Worm (Caenorhabditis elegans): ENCODE measurements around the gene ZC487.2.

The ZC487.2 gene

ce11 chrV:6690075-6690474 is 32.2 kb downstream of the ZC487.2 start:
- TF ChIP-seq W03F9.2 (tag; optimal IDR thresholded peaks at IDR 0.05), result no peak
- TF ChIP-seq him-1 (tag; optimal IDR thresholded peaks at IDR 0.05), result no peak
- no peak for TF ChIP-seq dao-5 (tag; optimal IDR thresholded peaks at IDR 0.05)

ce11 chrV:6688392-6688791 is 33.9 kb downstream of the ZC487.2 start, which contains the start of gene K11G9.5:
TSS of gene K11G9.5 (minus strand) at chrV:6688492.
- TF ChIP-seq W03F9.2 (tag; optimal IDR thresholded peaks at IDR 0.05), result no peak

ce11 chrV:6685963-6686362 is 36.3 kb downstream of the ZC487.2 start:
- TF ChIP-seq him-1 (tag; optimal IDR thresholded peaks at IDR 0.05), result no peak
- no peak for TF ChIP-seq dao-5 (tag; optimal IDR thresholded peaks at IDR 0.05)
- no peak for TF ChIP-seq W03F9.2 (tag; optimal IDR thresholded peaks at IDR 0.05)

- TF ChIP-seq him-1 (tag; optimal IDR thresholded peaks at IDR 0.05) (no peak), dao-5 (tag; optimal IDR thresholded peaks at IDR 0.05) (no peak), W03F9.2 (tag; optimal IDR thresholded peaks at IDR 0.05) (no peak)
These were observed 36.8 kb downstream of the ZC487.2 start for ce11 chrV:6685499-6685898.

DNA sequence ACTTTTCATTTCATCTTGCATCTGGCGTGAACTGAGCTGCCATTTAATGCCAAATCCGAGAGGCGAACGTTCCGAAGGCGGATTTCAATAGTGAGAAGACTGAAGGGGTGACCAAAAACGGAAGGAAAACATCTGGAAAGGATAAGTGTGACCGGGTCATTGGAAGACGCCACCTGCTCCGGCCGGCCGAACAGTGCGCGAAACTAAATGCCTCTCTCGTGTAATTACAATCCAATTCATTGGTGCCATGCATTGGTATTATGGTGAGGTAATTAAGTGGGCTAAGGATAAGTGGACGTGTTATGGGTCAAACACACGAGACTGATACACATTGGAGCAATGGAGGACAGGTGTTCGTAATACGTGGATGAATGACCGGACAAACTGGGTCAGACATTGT is 37.7 kb downstream of the ZC487.2 start:
- TF ChIP-seq dao-5 (tag; optimal IDR thresholded peaks at IDR 0.05), result no peak
- TF ChIP-seq him-1 (tag; optimal IDR thresholded peaks at IDR 0.05), result no peak
- TF ChIP-seq W03F9.2 (tag; optimal IDR thresholded peaks at IDR 0.05), result no peak

ce11 chrV:6683740-6684139 is 38.5 kb downstream of the ZC487.2 start:
- TF ChIP-seq him-1 (tag; optimal IDR thresholded peaks at IDR 0.05) (no peak), dao-5 (tag; optimal IDR thresholded peaks at IDR 0.05) (no peak), W03F9.2 (tag; optimal IDR thresholded peaks at IDR 0.05) (no peak)

ce11 chrV:6683282-6683681 is 39.0 kb downstream of the ZC487.2 start:
- TF ChIP-seq W03F9.2 (tag; optimal IDR thresholded peaks at IDR 0.05), result no peak
- no peak for TF ChIP-seq him-1 (tag; optimal IDR thresholded peaks at IDR 0.05)
- no peak for TF ChIP-seq dao-5 (tag; optimal IDR thresholded peaks at IDR 0.05)

DNA sequence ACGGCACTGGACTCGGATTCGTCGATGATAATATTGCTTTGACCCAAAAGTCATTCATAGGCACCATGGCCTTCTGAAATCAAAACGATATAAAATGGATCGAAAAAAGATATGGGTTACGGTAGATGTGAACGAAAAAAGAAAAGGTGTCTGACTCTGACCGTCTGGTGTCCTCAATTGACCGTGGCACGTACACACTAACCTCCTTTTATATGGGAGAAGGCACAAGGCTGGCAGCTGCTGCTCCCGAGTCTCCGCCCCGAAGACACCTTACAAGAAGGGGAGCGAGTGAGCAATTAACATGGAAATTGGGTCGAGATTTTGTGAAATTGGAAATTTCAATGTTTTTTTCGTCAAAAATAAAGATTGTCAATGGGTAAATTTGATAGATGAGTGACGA is 40.8 kb downstream of the ZC487.2 start, which contains the start of gene egl-46:
Gene egl-46, minus strand, starts transcription at position 73 of the 400 bp plus-strand sequence.
- TF ChIP-seq him-1 (tag; optimal IDR thresholded peaks at IDR 0.05) (no peak), W03F9.2 (tag; optimal IDR thresholded peaks at IDR 0.05) (no peak), dao-5 (tag; optimal IDR thresholded peaks at IDR 0.05) (no peak)

DNA sequence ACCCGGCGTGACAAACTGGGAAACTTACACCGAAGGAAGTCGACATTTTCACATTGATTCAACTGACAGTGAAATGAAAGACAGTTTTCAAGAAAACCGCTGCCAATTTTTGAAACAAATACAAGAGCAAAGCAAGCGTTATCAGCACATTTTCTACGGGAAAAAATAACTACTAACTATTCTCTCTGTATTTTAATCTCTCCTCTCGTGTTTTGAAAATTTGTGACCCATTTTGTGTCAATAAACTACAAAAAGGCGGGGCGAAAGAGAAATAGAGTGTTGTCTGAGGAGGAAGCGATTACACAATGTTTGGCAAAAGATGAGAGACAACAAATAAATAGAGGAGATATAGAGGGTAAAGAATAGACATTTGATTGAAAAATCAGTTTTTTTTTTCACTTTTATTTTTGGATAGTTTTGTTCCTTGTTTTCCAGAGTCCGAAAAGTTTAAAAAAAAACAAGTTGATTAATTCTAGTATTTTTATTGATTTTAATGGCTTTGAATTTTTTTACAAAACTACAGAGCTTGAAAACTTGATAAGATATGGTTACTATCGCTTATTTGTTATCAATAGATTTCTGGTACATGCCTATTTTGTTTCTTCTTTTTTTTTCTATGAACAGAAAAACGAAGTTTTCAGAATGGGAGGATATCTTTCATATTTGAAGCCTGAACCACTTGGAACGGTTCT is 46.0 kb downstream of the ZC487.2 start, which contains the start of gene cest-34:
Gene cest-34, plus strand, starts transcription at position 642 of the 692 bp plus-strand sequence.
- TF ChIP-seq him-1 (tag; optimal IDR thresholded peaks at IDR 0.05) (no peak), W03F9.2 (tag; optimal IDR thresholded peaks at IDR 0.05) (no peak), dao-5 (tag; optimal IDR thresholded peaks at IDR 0.05) (no peak)

- TF ChIP-seq dao-5 (tag; optimal IDR thresholded peaks at IDR 0.05) (no peak), W03F9.2 (tag; optimal IDR thresholded peaks at IDR 0.05) (no peak), him-1 (tag; optimal IDR thresholded peaks at IDR 0.05) (no peak)
These were observed 48.3 kb downstream of the ZC487.2 start, which contains the start of gene cest-31 for ce11 chrV:6673967-6674366. TSS of gene cest-31 (plus strand) at chrV:6674267.
